Worm (Caenorhabditis elegans) whole organism, L2 larva: Measurements from ENCODE around the gene rpl-5.

Source experiments
- C34F6.9 ChIP-seq: fragments of 150-350 bp; optimal IDR thresholded peaks from 2 replicates; lab custom pipeline; 2014; ENCODE audit warnings: missing biosample characterization, missing genetic modification characterization
- F13H6.1 ChIP-seq: sonication (generic microtip); optimal IDR thresholded peaks from 2 replicates; lab custom pipeline; 2016; ENCODE audit warnings: missing genetic modification characterization, missing compliant biosample characterization
- R02D3.7 ChIP-seq: fragments of 150-350 bp; optimal IDR thresholded peaks from 2 replicates; lab custom pipeline; 2014; ENCODE audit warnings: missing biosample characterization, missing genetic modification characterization
- ZK546.5 ChIP-seq: sonication (generic microtip); optimal IDR thresholded peaks from 2 replicates; lab custom pipeline; 2017; ENCODE audit warnings: missing biosample characterization, missing genetic modification characterization
- alr-1 ChIP-seq: fragments of 150-350 bp; optimal IDR thresholded peaks from 2 replicates; lab custom pipeline; 2014; ENCODE audit warnings: missing biosample characterization, missing genetic modification characterization
- aly-2 ChIP-seq: fragments of 150-350 bp; optimal IDR thresholded peaks from 2 replicates; lab custom pipeline; 2014; ENCODE audit warnings: missing biosample characterization, missing genetic modification characterization
- ama-1 ChIP-seq: fragments of 150-350 bp; optimal IDR thresholded peaks from 2 replicates; lab custom pipeline; 2018; ENCODE audit warnings: inconsistent platforms
- blmp-1 ChIP-seq: sonication (generic microtip); optimal IDR thresholded peaks from 2 replicates; lab custom pipeline; 2017; ENCODE audit warnings: missing genetic modification characterization, mild to moderate bottlenecking, missing compliant biosample characterization, antibody characterized with exemption, moderate library complexity; ENCODE audit not compliant: insufficient read depth
- ceh-82 ChIP-seq: fragments of 150-350 bp; optimal IDR thresholded peaks from 2 replicates; lab custom pipeline; 2014; ENCODE audit warnings: missing biosample characterization, missing genetic modification characterization
- crh-2 ChIP-seq: sonication (generic microtip); optimal IDR thresholded peaks from 2 replicates; lab custom pipeline; 2017; ENCODE audit warnings: missing biosample characterization, missing genetic modification characterization
- dmd-4 ChIP-seq: sonication (generic microtip); optimal IDR thresholded peaks from 2 replicates; lab custom pipeline; 2017; ENCODE audit warnings: missing biosample characterization, missing genetic modification characterization
- egl-27 ChIP-seq: sonication (generic microtip); optimal IDR thresholded peaks from 3 replicates; lab custom pipeline; 2017; ENCODE audit warnings: missing biosample characterization, missing genetic modification reagents, missing genetic modification characterization
- elt-1 ChIP-seq: fragments of 150-350 bp; optimal IDR thresholded peaks from 2 replicates; lab custom pipeline; 2014; ENCODE audit warnings: missing biosample characterization, missing genetic modification characterization
- elt-3 ChIP-seq: sonication (generic microtip); optimal IDR thresholded peaks from 2 replicates; lab custom pipeline; 2017; ENCODE audit warnings: missing biosample characterization, missing genetic modification characterization
- fos-1 ChIP-seq: fragments of 150-350 bp; optimal IDR thresholded peaks from 2 replicates; lab custom pipeline; 2014; ENCODE audit warnings: missing biosample characterization, missing genetic modification characterization
- gmeb-1 ChIP-seq: fragments of 150-350 bp; optimal IDR thresholded peaks from 2 replicates; lab custom pipeline; 2014; ENCODE audit warnings: missing biosample characterization, missing genetic modification characterization
- lin-39 ChIP-seq: fragments of 150-350 bp; optimal IDR thresholded peaks from 2 replicates; lab custom pipeline; 2014; ENCODE audit warnings: missing biosample characterization, missing genetic modification reagents, missing genetic modification characterization
- lsy-2 ChIP-seq, 2 experiments: fragments of 150-350 bp in 1 of 2; sonication (generic microtip) in 1 of 2; optimal IDR thresholded peaks; 2 replicates each; lab custom pipeline; 2014 to 2017; ENCODE audit warnings: missing biosample characterization in 2 of 2, missing genetic modification characterization in 2 of 2
- mab-5 ChIP-seq: fragments of 150-350 bp; optimal IDR thresholded peaks from 2 replicates; lab custom pipeline; 2014; ENCODE audit warnings: missing biosample characterization, missing genetic modification characterization
- mbf-1 ChIP-seq: sonication (generic microtip); optimal IDR thresholded peaks from 2 replicates; lab custom pipeline; 2017; ENCODE audit warnings: missing biosample characterization, missing genetic modification characterization
- mdl-1 ChIP-seq, 2 experiments: fragments of 150-350 bp in 1 of 2; sonication (generic microtip) in 1 of 2; optimal IDR thresholded peaks; 2 replicates each; lab custom pipeline; 2017; ENCODE audit warnings: missing biosample characterization in 2 of 2, missing genetic modification characterization in 2 of 2
- nhr-11 ChIP-seq: fragments of 150-350 bp; optimal IDR thresholded peaks from 2 replicates; lab custom pipeline; 2014; ENCODE audit warnings: missing biosample characterization, missing genetic modification characterization
- nhr-12 ChIP-seq: fragments of 150-350 bp; optimal IDR thresholded peaks from 2 replicates; lab custom pipeline; 2014; ENCODE audit warnings: missing biosample characterization, missing genetic modification characterization
- nhr-129 ChIP-seq: fragments of 150-350 bp; optimal IDR thresholded peaks from 2 replicates; lab custom pipeline; 2014; ENCODE audit warnings: missing biosample characterization, missing genetic modification characterization
- nhr-21 ChIP-seq: fragments of 150-350 bp; optimal IDR thresholded peaks from 2 replicates; lab custom pipeline; 2014; ENCODE audit warnings: missing biosample characterization, missing genetic modification characterization
- nhr-23 ChIP-seq: fragments of 150-350 bp; optimal IDR thresholded peaks from 2 replicates; lab custom pipeline; 2014; ENCODE audit warnings: missing biosample characterization, missing genetic modification reagents, missing genetic modification characterization
- nhr-25 ChIP-seq: fragments of 150-350 bp; sonication (generic microtip); optimal IDR thresholded peaks from 3 replicates; lab custom pipeline; 2014; ENCODE audit warnings: missing biosample characterization, missing genetic modification characterization
- nhr-6 ChIP-seq: fragments of 150-350 bp; optimal IDR thresholded peaks from 2 replicates; lab custom pipeline; 2014; ENCODE audit warnings: missing biosample characterization, missing genetic modification characterization
- peb-1 ChIP-seq: fragments of 150-350 bp; optimal IDR thresholded peaks from 2 replicates; lab custom pipeline; 2014; ENCODE audit warnings: missing biosample characterization, missing genetic modification characterization
- sem-4 ChIP-seq: fragments of 150-350 bp; optimal IDR thresholded peaks from 2 replicates; lab custom pipeline; 2014; ENCODE audit warnings: missing biosample characterization, missing genetic modification reagents, missing genetic modification characterization
- skn-1 ChIP-seq: sonication (generic microtip); optimal IDR thresholded peaks from 2 replicates; lab custom pipeline; 2017; ENCODE audit warnings: missing biosample characterization, missing genetic modification characterization
- sma-3 ChIP-seq: sonication (generic microtip); optimal IDR thresholded peaks from 2 replicates; lab custom pipeline; 2016; ENCODE audit warnings: missing genetic modification reagents, missing genetic modification characterization, missing compliant biosample characterization
- sma-9 ChIP-seq, 2 experiments: fragments of 150-350 bp in 1 of 2; sonication (generic microtip) in 1 of 2; optimal IDR thresholded peaks; 2 replicates each; lab custom pipeline; 2014 to 2016; ENCODE audit warnings: missing genetic modification characterization in 2 of 2, mild to moderate bottlenecking in 1 of 2, missing biosample characterization in 1 of 2, missing compliant biosample characterization in 1 of 2, missing genetic modification reagents in 1 of 2, moderate library complexity in 1 of 2
- snpc-4 ChIP-seq: fragments of 150-350 bp; optimal IDR thresholded peaks from 2 replicates; lab custom pipeline; 2014; ENCODE audit warnings: missing biosample characterization, missing genetic modification characterization
- unc-39 ChIP-seq: fragments of 150-350 bp; optimal IDR thresholded peaks from 2 replicates; lab custom pipeline; 2014; ENCODE audit warnings: missing biosample characterization, missing genetic modification characterization
- unc-55 ChIP-seq: fragments of 150-350 bp; sonication (generic microtip); optimal IDR thresholded peaks from 3 replicates; lab custom pipeline; 2014; ENCODE audit warnings: missing biosample characterization, missing genetic modification reagents, missing genetic modification characterization
- zag-1 ChIP-seq: fragments of 150-350 bp; optimal IDR thresholded peaks from 2 replicates; lab custom pipeline; 2014; ENCODE audit warnings: missing biosample characterization, missing genetic modification characterization
- ztf-1 ChIP-seq: fragments of 200-800 bp; sonication (Bioruptor generic); conservative IDR thresholded peaks from 2 replicates; pipeline ENCODE4 v1.3.6; 2022; ENCODE audit warnings: missing genetic modification characterization, missing compliant biosample characterization
- ztf-4 ChIP-seq: fragments of 150-350 bp; optimal IDR thresholded peaks from 2 replicates; lab custom pipeline; 2014; ENCODE audit warnings: missing biosample characterization, missing genetic modification characterization

The rpl-5 gene

ce11 chrII:8562002-8562401, 7.7 kb upstream of the rpl-5 start, which contains the start of gene F54C9.14:
Gene F54C9.14, plus strand, starts transcription at chrII:8562302.
- TF ChIP-seq dmd-4 (tag; lab: Kevin White, UChicago): no peak
- no peak for TF ChIP-seq mab-5
- TF ChIP-seq peb-1 (tag; lab: Kevin White, UChicago): no peak
- TF ChIP-seq nhr-23 (tag; lab: Kevin White, UChicago): no peak
- TF ChIP-seq skn-1 (tag; lab: Kevin White, UChicago): no peak
- no peak for TF ChIP-seq nhr-6 (tag; lab: Kevin White, UChicago)
- no peak for TF ChIP-seq mdl-1 (tag; optimal IDR thresholded peaks at IDR 0.05; lab: Kevin White, UChicago)
- no peak for TF ChIP-seq ztf-1 (GFP tag; lab: Robert Waterston, UW)
- no peak for TF ChIP-seq ceh-82 (tag; lab: Kevin White, UChicago)
- TF ChIP-seq crh-2 (tag; lab: Kevin White, UChicago): no peak
- TF ChIP-seq nhr-25: no peak
- TF ChIP-seq C34F6.9 (tag; lab: Kevin White, UChicago): no peak
- no peak for TF ChIP-seq unc-39 (tag; lab: Kevin White, UChicago)
- no peak for TF ChIP-seq sma-9 (GFP tag; optimal IDR thresholded peaks at IDR 0.05; lab: Kevin White, UChicago)
- no peak for TF ChIP-seq sma-9 (tag; optimal IDR thresholded peaks at IDR 0.05; lab: Kevin White, UChicago)
- TF ChIP-seq R02D3.7 (tag; lab: Kevin White, UChicago): no peak
- TF ChIP-seq mbf-1 (tag; lab: Kevin White, UChicago): no peak
- TF ChIP-seq egl-27: no peak
- no peak for TF ChIP-seq unc-55 (GFP tag; lab: Kevin White, UChicago)

DNA sequence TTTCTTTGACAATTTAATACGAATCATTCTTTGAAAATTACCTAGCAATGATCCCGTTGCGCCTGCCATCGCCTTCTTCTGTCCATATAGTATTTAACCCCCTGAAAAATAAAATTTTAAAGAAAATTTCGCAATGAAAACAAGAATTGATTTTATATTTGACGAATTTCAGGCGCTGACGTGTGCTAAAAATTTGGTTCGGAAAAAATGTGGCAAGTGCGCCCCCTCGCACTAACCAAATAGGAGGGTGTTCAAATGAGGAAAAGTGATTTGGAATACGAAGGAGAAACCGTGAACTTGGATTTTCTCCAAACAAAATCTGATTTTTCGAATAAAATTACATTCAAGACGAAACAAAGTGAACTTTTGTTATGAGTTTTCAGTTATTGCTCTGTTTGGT, 3.7 kb upstream of the rpl-5 start, which contains the start of gene stc-1:
TSS of gene stc-1 (minus strand) at position 101 of the 400 bp plus-strand sequence.
- TF ChIP-seq mdl-1 (tag; optimal IDR thresholded peaks at IDR 0.05; lab: Kevin White, UChicago) (no peak), fos-1 (tag; lab: Kevin White, UChicago) (no peak), ceh-82 (tag; lab: Kevin White, UChicago) (no peak), sma-9 (GFP tag; optimal IDR thresholded peaks at IDR 0.05; lab: Kevin White, UChicago) (no peak), sma-9 (tag; optimal IDR thresholded peaks at IDR 0.05; lab: Kevin White, UChicago) (no peak), alr-1 (tag; lab: Kevin White, UChicago) (no peak), unc-39 (tag; lab: Kevin White, UChicago) (no peak), elt-3 (tag; lab: Kevin White, UChicago) (no peak), lsy-2 (tag; optimal IDR thresholded peaks at IDR 0.05; lab: Kevin White, UChicago) (peak in 1 of 2 experiments; percentile 58), ztf-1 (GFP tag; lab: Robert Waterston, UW) (no peak), nhr-11 (tag; lab: Kevin White, UChicago) (no peak), mbf-1 (tag; lab: Kevin White, UChicago) (no peak), unc-55 (GFP tag; lab: Kevin White, UChicago) (peak; percentile 41), ama-1 (lab: Kevin White, UChicago) (no peak), R02D3.7 (tag; lab: Kevin White, UChicago) (no peak), nhr-6 (tag; lab: Kevin White, UChicago) (no peak), nhr-129 (tag; lab: Kevin White, UChicago) (peak; percentile 23), snpc-4 (no peak), ztf-4 (tag; lab: Kevin White, UChicago) (no peak), sma-3 (peak; percentile 13), blmp-1 (tag; lab: Kevin White, UChicago) (no peak), dmd-4 (tag; lab: Kevin White, UChicago) (no peak), peb-1 (tag; lab: Kevin White, UChicago) (no peak), nhr-25 (no peak), zag-1 (tag; lab: Kevin White, UChicago) (no peak), gmeb-1 (tag; lab: Kevin White, UChicago) (peak; percentile 84), nhr-21 (no peak), C34F6.9 (tag; lab: Kevin White, UChicago) (peak; percentile 36), F13H6.1 (tag; lab: Kevin White, UChicago) (no peak), egl-27 (no peak), nhr-12 (tag; lab: Kevin White, UChicago) (no peak), ZK546.5 (no peak), lin-39 (tag; lab: Kevin White, UChicago) (no peak), elt-1 (no peak), crh-2 (tag; lab: Kevin White, UChicago) (peak; percentile 43), sem-4 (tag; lab: Kevin White, UChicago) (no peak), mab-5 (no peak), aly-2 (no peak)
